Fruit fly (Drosophila melanogaster) whole organism, embryonic: ENCODE data around the gene Gcna.

Source experiments
- Abd-B ChIP-seq: fragments of 200-800 bp; sonication (Bioruptor generic); optimal IDR thresholded peaks from 2 replicates; lab custom pipeline; 2018; ENCODE audit warnings: missing biosample characterization, mild to moderate bottlenecking, missing genetic modification characterization, moderate library complexity
- Atf-2 ChIP-seq: fragments of 200-800 bp; sonication (Bioruptor generic); optimal IDR thresholded peaks from 2 replicates; lab custom pipeline; 2016; ENCODE audit warnings: missing biosample characterization, missing genetic modification characterization
- B-H1 ChIP-seq: fragments of 200-800 bp; sonication (Bioruptor generic); IDR thresholded peaks from 3 replicates; pipeline ENCODE4 v1.3.6; 2022; ENCODE audit warnings: missing biosample characterization, missing genetic modification characterization
- CG10209 ChIP-seq: fragments of 200-800 bp; sonication (Bioruptor generic); optimal IDR thresholded peaks from 3 replicates; lab custom pipeline; 2017; ENCODE audit warnings: missing biosample characterization, mild to moderate bottlenecking, missing genetic modification characterization, missing genetic modification reagents
- CG11247 ChIP-seq: fragments of 200-800 bp; sonication (Bioruptor generic); IDR thresholded peaks from 2 replicates; pipeline ENCODE4 v1.3.6; 2022; ENCODE audit warnings: missing biosample characterization, missing genetic modification characterization
- CG11398 ChIP-seq: fragments of 200-800 bp; sonication (Bioruptor generic); optimal IDR thresholded peaks from 2 replicates; lab custom pipeline; 2016; ENCODE audit warnings: missing biosample characterization, missing genetic modification characterization
- CG11560 ChIP-seq: fragments of 200-800 bp; sonication (Bioruptor generic); IDR thresholded peaks from 3 replicates; pipeline ENCODE4 v1.3.6; 2022; ENCODE audit warnings: missing biosample characterization, missing genetic modification characterization
- CG12071 ChIP-seq: fragments of 200-800 bp; sonication (Bioruptor generic); optimal IDR thresholded peaks from 3 replicates; lab custom pipeline; 2018; ENCODE audit warnings: missing biosample characterization, mild to moderate bottlenecking, missing genetic modification characterization
- CG1233 ChIP-seq: fragments of 200-800 bp; sonication (Bioruptor generic); optimal IDR thresholded peaks from 4 replicates; lab custom pipeline; 2018; ENCODE audit warnings: missing biosample characterization, mild to moderate bottlenecking, missing genetic modification characterization
- CG14710 ChIP-seq: fragments of 200-800 bp; sonication (Bioruptor generic); optimal IDR thresholded peaks from 3 replicates; lab custom pipeline; 2019; ENCODE audit warnings: missing biosample characterization, mild to moderate bottlenecking, missing genetic modification characterization, moderate library complexity
- CG15269 ChIP-seq: fragments of 200-800 bp; sonication (Bioruptor generic); optimal IDR thresholded peaks from 2 replicates; lab custom pipeline; 2018; ENCODE audit warnings: missing biosample characterization, mild to moderate bottlenecking, missing genetic modification characterization, moderate library complexity
- CG16815 ChIP-seq: fragments of 200-800 bp; sonication (Bioruptor generic); optimal IDR thresholded peaks from 3 replicates; lab custom pipeline; 2017; ENCODE audit warnings: missing biosample characterization, mild to moderate bottlenecking, missing genetic modification characterization
- CG17802 ChIP-seq: fragments of 200-800 bp; sonication (Bioruptor generic); optimal IDR thresholded peaks from 2 replicates; lab custom pipeline; 2018; ENCODE audit warnings: missing biosample characterization, mild to moderate bottlenecking, missing genetic modification characterization, moderate library complexity
- CG17912 ChIP-seq: fragments of 200-800 bp; sonication (Bioruptor generic); optimal IDR thresholded peaks from 2 replicates; lab custom pipeline; 2018; ENCODE audit warnings: missing biosample characterization, mild to moderate bottlenecking, missing genetic modification characterization
- CG3407 ChIP-seq: fragments of 200-800 bp; sonication (Bioruptor generic); optimal IDR thresholded peaks from 2 replicates; lab custom pipeline; 2018; ENCODE audit warnings: missing biosample characterization, mild to moderate bottlenecking, missing genetic modification characterization
- CG4404 ChIP-seq: fragments of 200-800 bp; sonication (Bioruptor generic); IDR thresholded peaks from 2 replicates; pipeline ENCODE4 v1.3.6; 2022; ENCODE audit warnings: missing biosample characterization, missing genetic modification characterization
- CG8359 ChIP-seq: fragments of 200-800 bp; sonication (Bioruptor generic); optimal IDR thresholded peaks from 2 replicates; lab custom pipeline; 2017; ENCODE audit warnings: missing biosample characterization, mild to moderate bottlenecking, missing genetic modification characterization, borderline replicate concordance
- CG9437 ChIP-seq: fragments of 200-800 bp; sonication (Bioruptor generic); optimal IDR thresholded peaks from 2 replicates; lab custom pipeline; 2018; ENCODE audit warnings: missing biosample characterization, mild to moderate bottlenecking, missing genetic modification characterization
- CG9727 ChIP-seq: fragments of 200-800 bp; sonication (Bioruptor generic); optimal IDR thresholded peaks from 3 replicates; lab custom pipeline; 2017; ENCODE audit warnings: missing biosample characterization, mild to moderate bottlenecking, missing genetic modification characterization
- CkIIα-i1 ChIP-seq: fragments of 200-800 bp; sonication (Bioruptor generic); IDR thresholded peaks from 2 replicates; pipeline ENCODE4 v1.3.6; 2022; ENCODE audit warnings: missing biosample characterization, missing genetic modification characterization
- CoRest ChIP-seq: fragments of 200-800 bp; sonication (Bioruptor generic); optimal IDR thresholded peaks from 3 replicates; lab custom pipeline; 2018; ENCODE audit warnings: missing biosample characterization, mild to moderate bottlenecking, missing genetic modification characterization, moderate library complexity
- Dbx ChIP-seq: fragments of 200-800 bp; sonication (Bioruptor generic); IDR thresholded peaks from 3 replicates; pipeline ENCODE4 v1.3.6; 2022; ENCODE audit warnings: missing biosample characterization, missing genetic modification characterization
- Doc3 ChIP-seq: fragments of 200-800 bp; sonication (Bioruptor generic); IDR thresholded peaks from 3 replicates; pipeline ENCODE4 v1.3.6; 2022; ENCODE audit warnings: missing biosample characterization, missing genetic modification characterization; ENCODE audit not compliant: partially characterized antibody
- Hmr ChIP-seq: fragments of 200-800 bp; sonication (Bioruptor generic); optimal IDR thresholded peaks from 3 replicates; lab custom pipeline; 2017; ENCODE audit warnings: mild to moderate bottlenecking, missing biosample characterization, missing genetic modification reagents, missing genetic modification characterization
- Neu2 ChIP-seq: fragments of 200-800 bp; sonication (Bioruptor generic); optimal IDR thresholded peaks from 3 replicates; lab custom pipeline; 2016; ENCODE audit warnings: missing biosample characterization, missing genetic modification characterization, borderline replicate concordance
- Nf-YC ChIP-seq: fragments of 200-800 bp; optimal IDR thresholded peaks from 3 replicates; lab custom pipeline; 2019; ENCODE audit warnings: missing biosample characterization, mild to moderate bottlenecking, missing genetic modification characterization, moderate library complexity
- PHDP ChIP-seq: fragments of 200-800 bp; sonication (Bioruptor generic); optimal IDR thresholded peaks from 3 replicates; lab custom pipeline; 2018; ENCODE audit warnings: missing biosample characterization, mild to moderate bottlenecking, missing genetic modification characterization, moderate library complexity
- Spps ChIP-seq: fragments of 200-800 bp; sonication (Bioruptor generic); optimal IDR thresholded peaks from 2 replicates; lab custom pipeline; 2018; ENCODE audit warnings: missing biosample characterization, mild to moderate bottlenecking, missing genetic modification characterization
- TFAM ChIP-seq: fragments of 200-800 bp; sonication (Bioruptor generic); optimal IDR thresholded peaks from 2 replicates; lab custom pipeline; 2017; ENCODE audit warnings: missing biosample characterization, missing genetic modification characterization, inconsistent platforms
- Vsx1 ChIP-seq: fragments of 200-800 bp; sonication (Bioruptor generic); optimal IDR thresholded peaks from 2 replicates; lab custom pipeline; 2017; ENCODE audit warnings: missing biosample characterization, mild to moderate bottlenecking, missing genetic modification characterization, missing genetic modification reagents
- aop ChIP-seq: fragments of 200-800 bp; sonication (Bioruptor generic); IDR thresholded peaks from 2 replicates; pipeline ENCODE4 v1.3.6; 2022; ENCODE audit warnings: missing biosample characterization, missing genetic modification characterization
- bab2 ChIP-seq: fragments of 200-800 bp; sonication (Bioruptor generic); optimal IDR thresholded peaks from 2 replicates; lab custom pipeline; 2016; ENCODE audit warnings: missing biosample characterization, missing genetic modification characterization
- bsh ChIP-seq, 2 experiments: fragments of 200-800 bp; sonication (Bioruptor generic); optimal IDR thresholded peaks; 2 replicates each; lab custom pipeline; 2017 to 2018; ENCODE audit warnings: mild to moderate bottlenecking in 2 of 2, missing biosample characterization in 2 of 2, missing genetic modification characterization in 2 of 2, moderate library complexity in 1 of 2
- cas ChIP-seq: fragments of 200-800 bp; sonication (Bioruptor generic); IDR thresholded peaks from 2 replicates; pipeline ENCODE4 v1.3.6; 2022; ENCODE audit warnings: missing biosample characterization, missing genetic modification characterization
- cato ChIP-seq: fragments of 200-800 bp; sonication (Bioruptor generic); optimal IDR thresholded peaks from 2 replicates; lab custom pipeline; 2016; ENCODE audit warnings: missing biosample characterization, missing genetic modification characterization, borderline replicate concordance
- crc ChIP-seq: fragments of 200-800 bp; sonication (Bioruptor generic); optimal IDR thresholded peaks from 2 replicates; lab custom pipeline; 2016; ENCODE audit warnings: missing biosample characterization, missing genetic modification characterization
- dan ChIP-seq: fragments of 200-800 bp; sonication (Bioruptor generic); IDR thresholded peaks from 2 replicates; pipeline ENCODE4 v1.3.6; 2022; ENCODE audit warnings: missing biosample characterization, missing genetic modification characterization
- dmrt99B ChIP-seq: fragments of 200-800 bp; sonication (Bioruptor generic); optimal IDR thresholded peaks from 2 replicates; lab custom pipeline; 2018; ENCODE audit warnings: missing biosample characterization, mild to moderate bottlenecking, missing genetic modification characterization, moderate library complexity
- esg ChIP-seq: fragments of 200-800 bp; sonication (Bioruptor generic); conservative IDR thresholded peaks from 2 replicates; pipeline ENCODE4 v1.3.6; 2022; ENCODE audit warnings: missing biosample characterization, missing genetic modification characterization
- fd3F ChIP-seq: fragments of 200-800 bp; sonication (Bioruptor generic); optimal IDR thresholded peaks from 2 replicates; lab custom pipeline; 2018; ENCODE audit warnings: missing biosample characterization, mild to moderate bottlenecking, missing genetic modification characterization, moderate library complexity
- fu2 ChIP-seq: fragments of 200-800 bp; sonication (Bioruptor generic); optimal IDR thresholded peaks from 2 replicates; lab custom pipeline; 2016; ENCODE audit warnings: missing biosample characterization, missing genetic modification characterization
- gfzf ChIP-seq: fragments of 200-800 bp; sonication (Bioruptor generic); optimal IDR thresholded peaks from 2 replicates; lab custom pipeline; 2016; ENCODE audit warnings: missing biosample characterization, mild to moderate bottlenecking, missing genetic modification characterization, moderate library complexity
- hkb ChIP-seq, 2 experiments: fragments of 200-800 bp in 1 of 2; fragments of >200 bp in 1 of 2; sonication (Bioruptor generic) in 1 of 2; IDR thresholded peaks in 1 of 2; optimal IDR thresholded peaks in 1 of 2; 2 replicates each; pipeline versions ENCODE4 v1.3.6 to Lab custom; 2017 to 2022; ENCODE audit warnings: missing biosample characterization in 1 of 2, missing genetic modification characterization in 1 of 2
- nau ChIP-seq: fragments of 200-800 bp; sonication (Bioruptor generic); optimal IDR thresholded peaks from 3 replicates; lab custom pipeline; 2017; ENCODE audit warnings: missing biosample characterization, mild to moderate bottlenecking, missing genetic modification characterization, missing genetic modification reagents
- prd ChIP-seq, 3 experiments: fragments of >200 bp in 2 of 3; fragments of 200-800 bp in 1 of 3; sonication (Bioruptor generic) in 1 of 3; optimal IDR thresholded peaks in 2 of 3; IDR thresholded peaks in 1 of 3; 2 replicates in 2 of 3; 3 replicates in 1 of 3; pipeline versions ENCODE4 v1.3.6 to Lab custom; 2017 to 2022; ENCODE audit warnings: missing biosample characterization in 1 of 3, missing genetic modification characterization in 1 of 3
- sd ChIP-seq: fragments of 200-800 bp; sonication (Bioruptor generic); optimal IDR thresholded peaks from 3 replicates; lab custom pipeline; 2018; ENCODE audit warnings: missing biosample characterization, mild to moderate bottlenecking, missing genetic modification characterization, moderate library complexity
- tgo ChIP-seq: fragments of 200-800 bp; sonication (Bioruptor generic); IDR thresholded peaks from 3 replicates; pipeline ENCODE4 v1.3.6; 2022; ENCODE audit warnings: missing biosample characterization, missing genetic modification characterization
- toy ChIP-seq: fragments of 200-800 bp; sonication (Bioruptor generic); IDR thresholded peaks from 2 replicates; pipeline ENCODE4 v1.3.6; 2022; ENCODE audit warnings: missing biosample characterization, missing genetic modification characterization
- yki ChIP-seq: fragments of >200 bp; optimal IDR thresholded peaks from 3 replicates; lab custom pipeline; 2018

Gene Gcna

DNA sequence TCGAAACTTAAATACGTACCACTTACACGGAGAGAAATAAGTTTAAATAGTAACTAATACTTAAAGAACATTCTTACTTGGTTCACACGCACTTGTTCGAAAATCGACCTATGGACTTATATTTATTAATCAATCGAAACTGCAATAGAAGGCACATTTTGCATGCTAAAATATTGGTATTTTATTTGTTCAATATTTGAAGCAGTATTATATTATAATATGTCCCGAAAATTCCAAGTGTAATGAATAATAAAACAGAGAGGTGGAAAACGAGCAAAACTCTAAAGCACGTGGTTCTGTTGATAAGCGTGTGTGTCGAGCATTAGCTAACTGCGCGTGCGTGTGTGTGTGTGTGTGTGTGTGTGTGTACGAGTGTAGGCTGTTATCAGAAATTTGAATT lies 15.7 kb downstream of the Gcna start (continued):
- peak; percentile 46 for TF ChIP-seq Spps (tag; lab: Kevin White, UChicago)
- peak; percentile 66 for TF ChIP-seq CG14710 (tag; lab: Kevin White, UChicago)
- TF ChIP-seq yki (lab: Kevin White, UChicago): no peak
- TF ChIP-seq hkb (optimal IDR thresholded peaks at IDR 0.05; lab: Kevin White, UChicago): no peak
- TF ChIP-seq hkb (GFP tag; IDR thresholded peaks at IDR 0.05; lab: Robert Waterston, UW): peak; percentile 84
- TF ChIP-seq cato: peak; percentile 34
- TF ChIP-seq crc (GFP tag; lab: Kevin White, UChicago): peak; percentile 66
- peak; percentile 86 for TF ChIP-seq CG1233
- peak; percentile 41; the same call in 1 of the 2 replicates for TF ChIP-seq CG4404
- TF ChIP-seq CG8359: peak; percentile 46
- 0 out of 2 replicates have a peak, but pooled peaks have one; percentile 42 for TF ChIP-seq toy
- TF ChIP-seq sd (tag; lab: Kevin White, UChicago): peak; percentile 88
- TF ChIP-seq TFAM (GFP tag; lab: Kevin White, UChicago): no peak
- peak; percentile 76 for TF ChIP-seq CG9437 (GFP tag; lab: Kevin White, UChicago)
- TF ChIP-seq tgo (GFP tag; lab: Robert Waterston, UW): peak; percentile 81
- 0 out of 3 replicates have a peak, but pooled peaks have one; percentile 58 for TF ChIP-seq CG11560
- peak; percentile 81 for TF ChIP-seq Vsx1 (GFP tag; lab: Kevin White, UChicago)
- TF ChIP-seq nau (GFP tag; lab: Kevin White, UChicago): peak; percentile 85
- TF ChIP-seq bsh (GFP tag; optimal IDR thresholded peaks at IDR 0.05; lab: Kevin White, UChicago): peak in 1 of 2 experiments; percentile 82
- TF ChIP-seq CG9727: peak; percentile 92
- TF ChIP-seq CG11247: peak; percentile 77
- peak; percentile 79 for TF ChIP-seq bab2
- no peak for TF ChIP-seq aop (GFP tag; lab: Robert Waterston, UW)
- TF ChIP-seq prd (optimal IDR thresholded peaks at IDR 0.05; lab: Kevin White, UChicago): no peak
- peak; percentile 81 for TF ChIP-seq prd (GFP tag; IDR thresholded peaks at IDR 0.05; lab: Robert Waterston, UW)
- peak; percentile 92 for TF ChIP-seq PHDP (tag; lab: Kevin White, UChicago)
- TF ChIP-seq fd3F (GFP tag; lab: Kevin White, UChicago): peak; percentile 86
- peak; percentile 57 for TF ChIP-seq fu2 (GFP tag; lab: Kevin White, UChicago)
- peak; percentile 86 for TF ChIP-seq dmrt99B
- peak; percentile 32 for TF ChIP-seq Atf-2
- peak; percentile 46 for TF ChIP-seq CG3407
- peak; percentile 90 for TF ChIP-seq CG12071 (GFP tag; lab: Kevin White, UChicago)
- peak; percentile 16 for TF ChIP-seq CG17912 (GFP tag; lab: Kevin White, UChicago)
- TF ChIP-seq Hmr (GFP tag; lab: Kevin White, UChicago): peak; percentile 95
- TF ChIP-seq B-H1 (GFP tag; lab: Robert Waterston, UW): peak; percentile 31; the same call in 1 of the 3 replicates
- TF ChIP-seq CG11398 (GFP tag; lab: Kevin White, UChicago): peak; percentile 35
- peak; percentile 84 for TF ChIP-seq Abd-B (GFP tag; lab: Kevin White, UChicago)
- no peak for TF ChIP-seq Neu2
- TF ChIP-seq CG10209: peak; percentile 85
- no peak for TF ChIP-seq dan (GFP tag; lab: Robert Waterston, UW)
- peak; percentile 91 for TF ChIP-seq CoRest (tag; lab: Kevin White, UChicago)
- peak; percentile 85 for TF ChIP-seq Dbx (GFP tag; lab: Robert Waterston, UW)
- TF ChIP-seq cas (GFP tag; lab: Robert Waterston, UW): peak; percentile 48; the same call in 1 of the 2 replicates
- peak; percentile 63 for TF ChIP-seq CG16815
- peak; percentile 91 for TF ChIP-seq CG15269
- TF ChIP-seq CkIIα-i1 (GFP tag; lab: Robert Waterston, UW): no peak
- peak; percentile 37 for TF ChIP-seq CG17802 (tag; lab: Kevin White, UChicago)
- TF ChIP-seq Nf-YC (tag; lab: Kevin White, UChicago): peak; percentile 66
- no peak for TF ChIP-seq Doc3 (GFP tag; lab: Robert Waterston, UW)
- TF ChIP-seq esg (GFP tag; lab: Robert Waterston, UW): peak; percentile 67
- TF ChIP-seq gfzf (GFP tag; lab: Kevin White, UChicago): no peak
